Fruit fly (Drosophila melanogaster): ENCODE measurements around the gene Dna2.

Dna2 gene

dm6 chrX:10057964-10058363, 47.7 kb downstream of the Dna2 start:
- TF ChIP-seq pho (GFP tag; optimal IDR thresholded peaks at IDR 0.05) (no peak), CG7372 (GFP tag; IDR thresholded peaks at IDR 0.05) (0 out of 2 replicates have a peak, but pooled peaks have one; percentile 26), sens (GFP tag) (peak; percentile 56)

- TF ChIP-seq H2.0 (GFP tag; IDR thresholded peaks at IDR 0.05): no peak
- no peak for TF ChIP-seq Trl (optimal IDR thresholded peaks at IDR 0.05)
- TF ChIP-seq Trl (GFP tag; optimal IDR thresholded peaks at IDR 0.05): no peak
- no peak for TF ChIP-seq CG17328 (GFP tag; IDR thresholded peaks at IDR 0.05)
- no peak for TF ChIP-seq Fer2 (tag; optimal IDR thresholded peaks at IDR 0.05)
- no peak for TF ChIP-seq toy (GFP tag; IDR thresholded peaks at IDR 0.05)
- TF ChIP-seq CG30020 (tag; optimal IDR thresholded peaks at IDR 0.05): no peak
- no peak for TF ChIP-seq ham (GFP tag; IDR thresholded peaks at IDR 0.05)
- TF ChIP-seq Drgx (GFP tag; IDR thresholded peaks at IDR 0.05): no peak
- no peak for TF ChIP-seq emc (GFP tag; optimal IDR thresholded peaks at IDR 0.05)
- TF ChIP-seq hkb (optimal IDR thresholded peaks at IDR 0.05): no peak
- TF ChIP-seq hkb (GFP tag; IDR thresholded peaks at IDR 0.05): no peak
- TF ChIP-seq bowl (GFP tag; IDR thresholded peaks at IDR 0.05): no peak
- no peak for TF ChIP-seq dmrt11E (tag; optimal IDR thresholded peaks at IDR 0.05)
- no peak for TF ChIP-seq Spps (tag; optimal IDR thresholded peaks at IDR 0.05)
- no peak for TF ChIP-seq CG5953 (GFP tag; IDR thresholded peaks at IDR 0.05)
- no peak for TF ChIP-seq GATAe (GFP tag; conservative IDR thresholded peaks at IDR 0.05)
These were observed 51.0 kb downstream of the Dna2 start, which contains the start of gene Gr9a for dm6 chrX:10061327-10061726. TSS of gene Gr9a (plus strand) at chrX:10061627.

All from whole organism, embryonic.